Fruit fly (Drosophila melanogaster) whole organism, prepupa: ENCODE measurements around the gene Cpr72Eb.

Source experiments
- CG10631 ChIP-seq: fragments of 200-800 bp; sonication (Bioruptor generic); optimal IDR thresholded peaks from 2 replicates; lab custom pipeline; 2016; ENCODE audit warnings: missing biosample characterization, missing genetic modification characterization
- CG10669 ChIP-seq: fragments of 200-800 bp; sonication (Bioruptor generic); optimal IDR thresholded peaks from 3 replicates; lab custom pipeline; 2018; ENCODE audit warnings: missing biosample characterization, mild to moderate bottlenecking, missing genetic modification characterization, moderate library complexity
- CG11294 ChIP-seq: fragments of 200-800 bp; sonication (Bioruptor generic); IDR thresholded peaks from 2 replicates; pipeline ENCODE4 v1.3.6; 2022; ENCODE audit warnings: missing biosample characterization, missing genetic modification characterization
- CG15336 ChIP-seq: fragments of 200-800 bp; sonication (Bioruptor generic); IDR thresholded peaks from 2 replicates; pipeline ENCODE4 v1.3.6; 2022; ENCODE audit warnings: missing biosample characterization, missing genetic modification characterization
- CG16779 ChIP-seq: fragments of 200-800 bp; sonication (Bioruptor generic); optimal IDR thresholded peaks from 3 replicates; lab custom pipeline; 2017; ENCODE audit warnings: missing biosample characterization, mild to moderate bottlenecking, missing genetic modification characterization
- CG32006 ChIP-seq: fragments of 200-800 bp; sonication (Bioruptor generic); optimal IDR thresholded peaks from 3 replicates; lab custom pipeline; 2017; ENCODE audit warnings: missing biosample characterization, mild to moderate bottlenecking, missing genetic modification characterization
- CG34406 ChIP-seq: fragments of 200-800 bp; sonication (Bioruptor generic); optimal IDR thresholded peaks from 3 replicates; lab custom pipeline; 2016; ENCODE audit warnings: missing biosample characterization, missing genetic modification characterization
- CG3919 ChIP-seq: fragments of 200-800 bp; sonication (Bioruptor generic); optimal IDR thresholded peaks from 3 replicates; lab custom pipeline; 2016; ENCODE audit warnings: missing biosample characterization, missing genetic modification characterization
- CG4318 ChIP-seq: fragments of 200-800 bp; sonication (Bioruptor generic); optimal IDR thresholded peaks from 3 replicates; lab custom pipeline; 2017; ENCODE audit warnings: missing biosample characterization, mild to moderate bottlenecking, missing genetic modification characterization
- CG6276 ChIP-seq: fragments of 200-800 bp; sonication (Bioruptor generic); optimal IDR thresholded peaks from 2 replicates; lab custom pipeline; 2017; ENCODE audit warnings: missing biosample characterization, mild to moderate bottlenecking, missing genetic modification characterization
- CG6792 ChIP-seq: fragments of 200-800 bp; sonication (Bioruptor generic); optimal IDR thresholded peaks from 3 replicates; lab custom pipeline; 2016; ENCODE audit warnings: missing biosample characterization, missing genetic modification characterization
- CG6808 ChIP-seq: fragments of 200-800 bp; sonication (Bioruptor generic); optimal IDR thresholded peaks from 3 replicates; lab custom pipeline; 2017; ENCODE audit warnings: missing biosample characterization, missing genetic modification characterization, mild to moderate bottlenecking, moderate library complexity, missing genetic modification reagents
- CG6854 ChIP-seq: fragments of 200-800 bp; sonication (Bioruptor generic); optimal IDR thresholded peaks from 2 replicates; lab custom pipeline; 2017; ENCODE audit warnings: missing biosample characterization, mild to moderate bottlenecking, missing genetic modification characterization
- CG7368 ChIP-seq: fragments of 200-800 bp; sonication (Bioruptor generic); optimal IDR thresholded peaks from 3 replicates; lab custom pipeline; 2016; ENCODE audit warnings: missing biosample characterization, missing genetic modification characterization
- CG8119 ChIP-seq: fragments of 200-800 bp; sonication (Bioruptor generic); IDR thresholded peaks from 3 replicates; pipeline ENCODE4 v1.3.6; 2022; ENCODE audit warnings: missing biosample characterization, missing genetic modification characterization
- CG8319 ChIP-seq: fragments of 200-800 bp; sonication (Bioruptor generic); optimal IDR thresholded peaks from 3 replicates; lab custom pipeline; 2016; ENCODE audit warnings: missing biosample characterization, missing genetic modification characterization
- CG8632 ChIP-seq: fragments of 200-800 bp; sonication (Bioruptor generic); optimal IDR thresholded peaks from 3 replicates; lab custom pipeline; 2016; ENCODE audit warnings: missing biosample characterization, missing genetic modification characterization
- CG9139 ChIP-seq: fragments of 200-800 bp; sonication (Bioruptor generic); optimal IDR thresholded peaks from 3 replicates; lab custom pipeline; 2017; ENCODE audit warnings: missing biosample characterization, mild to moderate bottlenecking, missing genetic modification characterization
- Eip78C ChIP-seq: fragments of 200-800 bp; sonication (Bioruptor generic); peaks from one replicate; lab custom pipeline; 2016; ENCODE audit warnings: missing biosample characterization, missing genetic modification characterization
- Eip93F ChIP-seq: fragments of 200-800 bp; sonication (Bioruptor generic); optimal IDR thresholded peaks from 2 replicates; lab custom pipeline; 2016; ENCODE audit warnings: missing biosample characterization, mild to moderate bottlenecking, missing genetic modification characterization
- Hr38 ChIP-seq: sonication (Bioruptor generic); optimal IDR thresholded peaks from 2 replicates; lab custom pipeline; 2016; ENCODE audit warnings: missing biosample characterization, missing genetic modification characterization
- Hr39 ChIP-seq: fragments of 200-800 bp; sonication (Bioruptor generic); optimal IDR thresholded peaks from 2 replicates; lab custom pipeline; 2016; ENCODE audit warnings: missing biosample characterization, missing genetic modification characterization
- Hr4 ChIP-seq: fragments of 200-800 bp; sonication (Bioruptor generic); optimal IDR thresholded peaks from 3 replicates; lab custom pipeline; 2016; ENCODE audit warnings: missing biosample characterization, missing genetic modification characterization
- Met ChIP-seq: fragments of 200-800 bp; sonication (Bioruptor generic); optimal IDR thresholded peaks from 3 replicates; lab custom pipeline; 2016; ENCODE audit warnings: missing biosample characterization, missing genetic modification characterization
- OdsH ChIP-seq: fragments of 200-800 bp; sonication (Bioruptor generic); optimal IDR thresholded peaks from 3 replicates; lab custom pipeline; 2016; ENCODE audit warnings: missing biosample characterization, missing genetic modification characterization
- Sox14 ChIP-seq: fragments of 200-800 bp; sonication (Bioruptor generic); optimal IDR thresholded peaks from 3 replicates; lab custom pipeline; 2016; ENCODE audit warnings: missing biosample characterization, missing genetic modification characterization
- achi ChIP-seq: fragments of 200-800 bp; sonication (Bioruptor generic); optimal IDR thresholded peaks from 3 replicates; lab custom pipeline; 2016; ENCODE audit warnings: missing biosample characterization, missing genetic modification characterization
- acj6 ChIP-seq: fragments of 200-800 bp; sonication (Bioruptor generic); optimal IDR thresholded peaks from 3 replicates; lab custom pipeline; 2016; ENCODE audit warnings: missing biosample characterization, missing genetic modification characterization
- dsx ChIP-seq: fragments of 200-800 bp; optimal IDR thresholded peaks from 3 replicates; lab custom pipeline; 2019; ENCODE audit warnings: missing biosample characterization, mild to moderate bottlenecking, missing genetic modification characterization, moderate library complexity; ENCODE audit not compliant: poor library complexity, severe bottlenecking
- eg ChIP-seq: fragments of 200-800 bp; sonication (Bioruptor generic); IDR thresholded peaks from 3 replicates; pipeline ENCODE4 v1.3.6; 2022; ENCODE audit warnings: missing biosample characterization, missing genetic modification characterization
- esn ChIP-seq: fragments of 200-800 bp; sonication (Bioruptor generic); optimal IDR thresholded peaks from 2 replicates; lab custom pipeline; 2016; ENCODE audit warnings: missing biosample characterization, mild to moderate bottlenecking, missing genetic modification characterization, moderate library complexity
- fd59A ChIP-seq: fragments of 200-800 bp; sonication (Bioruptor generic); optimal IDR thresholded peaks from 2 replicates; lab custom pipeline; 2017; ENCODE audit warnings: missing biosample characterization, mild to moderate bottlenecking, missing genetic modification characterization, missing genetic modification reagents
- fkh ChIP-seq: fragments of 200-800 bp; sonication (Bioruptor generic); optimal IDR thresholded peaks from 3 replicates; lab custom pipeline; 2017; ENCODE audit warnings: missing biosample characterization, mild to moderate bottlenecking, missing genetic modification characterization, moderate library complexity
- lz ChIP-seq: fragments of 200-800 bp; sonication (Bioruptor generic); optimal IDR thresholded peaks from 3 replicates; lab custom pipeline; 2016; ENCODE audit warnings: missing biosample characterization, missing genetic modification characterization
- salr ChIP-seq, 2 experiments: fragments of 200-800 bp; sonication (Bioruptor generic); optimal IDR thresholded peaks; 3 replicates each; lab custom pipeline; 2016 to 2018; ENCODE audit warnings: missing biosample characterization in 2 of 2, missing genetic modification characterization in 2 of 2, mild to moderate bottlenecking in 1 of 2
- spab ChIP-seq: fragments of 200-800 bp; sonication (Bioruptor generic); optimal IDR thresholded peaks from 2 replicates; lab custom pipeline; 2017; ENCODE audit warnings: missing biosample characterization, mild to moderate bottlenecking, missing genetic modification characterization, missing genetic modification reagents
- ss ChIP-seq, 2 experiments: fragments of 200-800 bp; sonication (Bioruptor generic); optimal IDR thresholded peaks; 2 replicates in 1 of 2; 3 replicates in 1 of 2; lab custom pipeline; 2017 to 2018; ENCODE audit warnings: mild to moderate bottlenecking in 2 of 2, missing biosample characterization in 2 of 2, missing genetic modification characterization in 2 of 2, moderate library complexity in 1 of 2
- svp ChIP-seq: fragments of 200-800 bp; sonication (Bioruptor generic); peaks from one replicate; lab custom pipeline; 2016; ENCODE audit warnings: missing biosample characterization, missing genetic modification characterization
- vri ChIP-seq: fragments of 200-800 bp; sonication (Bioruptor generic); optimal IDR thresholded peaks from 3 replicates; lab custom pipeline; 2016; ENCODE audit warnings: missing biosample characterization, mild to moderate bottlenecking, missing genetic modification characterization

Cpr72Eb gene

dm6 chr3L:16383056-16383455 is 18.4 kb downstream of the Cpr72Eb start:
- TF ChIP-seq Eip93F (GFP tag; lab: Kevin White, UChicago) (no peak), fkh (GFP tag; lab: Kevin White, UChicago) (no peak), vri (GFP tag; lab: Kevin White, UChicago) (peak; percentile 92), esn (GFP tag; lab: Kevin White, UChicago) (no peak), Hr4 (GFP tag; lab: Kevin White, UChicago) (no peak)

- TF ChIP-seq vri (GFP tag; lab: Kevin White, UChicago) (peak; percentile 32), ss (GFP tag; optimal IDR thresholded peaks at IDR 0.05; lab: Kevin White, UChicago) (peak in 1 of 2 experiments; percentile 9), Hr38 (GFP tag; lab: Kevin White, UChicago) (no peak), Eip78C (GFP tag; lab: Kevin White, UChicago) (peak; percentile 38), Hr4 (GFP tag; lab: Kevin White, UChicago) (no peak), CG16779 (peak; percentile 15), CG8119 (GFP tag; lab: Robert Waterston, UW) (peak; percentile 51; the same call in 1 of the 3 replicates), CG6276 (GFP tag; lab: Kevin White, UChicago) (peak; percentile 52), CG8632 (GFP tag; lab: Kevin White, UChicago) (no peak), dsx (GFP tag; lab: Kevin White, UChicago) (no peak), CG10669 (no peak)
Measured at dm6 chr3L:16384145-16384705, 19.5 kb downstream of the Cpr72Eb start.

dm6 chr3L:16385252-16385879 is 20.7 kb downstream of the Cpr72Eb start:
- TF ChIP-seq salr (GFP tag; optimal IDR thresholded peaks at IDR 0.05; lab: Kevin White, UChicago), result no peak
- peak; percentile 36 for TF ChIP-seq fkh (GFP tag; lab: Kevin White, UChicago)
- TF ChIP-seq ss (GFP tag; optimal IDR thresholded peaks at IDR 0.05; lab: Kevin White, UChicago), result peak; percentile 83
- no peak for TF ChIP-seq CG6854 (GFP tag; lab: Kevin White, UChicago)
- peak; percentile 37 for TF ChIP-seq CG9139 (GFP tag; lab: Kevin White, UChicago)
- peak; percentile 86 for TF ChIP-seq svp (GFP tag; lab: Kevin White, UChicago)
- TF ChIP-seq CG8319, result peak; percentile 88
- TF ChIP-seq CG8632 (GFP tag; lab: Kevin White, UChicago), result peak; percentile 11
- peak; percentile 33; the same call in 1 of the 3 replicates for TF ChIP-seq CG8119 (GFP tag; lab: Robert Waterston, UW)
- TF ChIP-seq Sox14 (GFP tag; lab: Kevin White, UChicago), result peak; percentile 32
- TF ChIP-seq vri (GFP tag; lab: Kevin White, UChicago), result peak; percentile 84
- peak; percentile 19 for TF ChIP-seq CG6276 (GFP tag; lab: Kevin White, UChicago)
- TF ChIP-seq CG16779, result peak; percentile 68
- TF ChIP-seq acj6, result no peak
- TF ChIP-seq Eip78C (GFP tag; lab: Kevin White, UChicago), result peak; percentile 60
- TF ChIP-seq lz (GFP tag; lab: Kevin White, UChicago), result no peak
- no peak for TF ChIP-seq Eip93F (GFP tag; lab: Kevin White, UChicago)
- peak; percentile 15 for TF ChIP-seq dsx (GFP tag; lab: Kevin White, UChicago)
- no peak for TF ChIP-seq achi
- TF ChIP-seq CG6808 (GFP tag; lab: Kevin White, UChicago), result peak; percentile 47

dm6 chr3L:16385880-16386584 is 21.3 kb downstream of the Cpr72Eb start, which contains the start of the genes Agpat3 and RAF2:
TSS of gene Agpat3 (minus strand) at chr3L:16385957.
TSS of gene RAF2 (plus strand) at chr3L:16386327.
- TF ChIP-seq CG7368 (GFP tag; lab: Kevin White, UChicago) (no peak), eg (GFP tag; lab: Robert Waterston, UW) (peak; percentile 59; the same call in 1 of the 3 replicates), esn (GFP tag; lab: Kevin White, UChicago) (peak; percentile 46), CG6792 (peak; percentile 12), CG32006 (GFP tag; lab: Kevin White, UChicago) (peak; percentile 42), CG4318 (GFP tag; lab: Kevin White, UChicago) (peak; percentile 12), vri (GFP tag; lab: Kevin White, UChicago) (no peak), CG10631 (peak; percentile 52), OdsH (peak; percentile 58), CG15336 (GFP tag; lab: Robert Waterston, UW) (peak; percentile 23; the same call in 1 of the 2 replicates), Hr39 (GFP tag; lab: Kevin White, UChicago) (peak; percentile 42), CG11294 (peak; percentile 31; the same call in 1 of the 2 replicates), fd59A (no peak), fkh (GFP tag; lab: Kevin White, UChicago) (no peak), lz (GFP tag; lab: Kevin White, UChicago) (peak; percentile 34), CG34406 (peak; percentile 30), achi (peak; percentile 82), CG10669 (peak; percentile 16), spab (no peak), Met (GFP tag; lab: Kevin White, UChicago) (peak; percentile 20), Hr4 (GFP tag; lab: Kevin White, UChicago) (peak; percentile 37), CG3919 (GFP tag; lab: Kevin White, UChicago) (peak; percentile 34), CG8119 (GFP tag; lab: Robert Waterston, UW) (0 out of 3 replicates have a peak, but pooled peaks have one; percentile 29)
